Worm (Caenorhabditis elegans): Measurements from ENCODE around the gene rpn-9.

DNA sequence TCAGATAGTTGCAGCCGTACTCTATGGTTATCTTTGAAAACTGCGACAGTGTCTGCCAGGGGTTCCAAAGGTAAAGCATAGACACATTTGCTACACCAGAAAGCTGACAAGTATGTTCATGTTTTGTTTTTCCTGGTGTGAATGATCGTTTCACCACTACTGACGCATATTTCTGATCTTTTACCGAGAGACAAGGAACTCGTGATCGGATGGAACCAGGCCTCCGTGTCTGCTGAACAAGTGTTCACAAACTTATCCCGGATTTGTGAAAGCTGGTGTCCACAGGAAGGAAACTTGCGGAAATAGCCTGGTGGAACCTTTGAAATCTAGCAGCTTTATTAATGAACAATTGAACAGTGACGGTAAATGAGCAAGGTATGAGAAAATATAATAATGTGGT, 21.0 kb upstream of the rpn-9 start:
- TF ChIP-seq ttx-3 (tag; optimal IDR thresholded peaks at IDR 0.05) (no peak), ceh-48 (tag; optimal IDR thresholded peaks at IDR 0.05) (no peak), nhr-11 (tag; optimal IDR thresholded peaks at IDR 0.05) (no peak), ama-1 (optimal IDR thresholded peaks at IDR 0.05) (no peak), fkh-10 (GFP tag; optimal IDR thresholded peaks at IDR 0.05) (no peak), C38D4.7 (GFP tag; optimal IDR thresholded peaks at IDR 0.05) (no peak), ceh-19 (GFP tag; optimal IDR thresholded peaks at IDR 0.05) (no peak), K09A11.1 (tag; optimal IDR thresholded peaks at IDR 0.05; ENCODE audit: insufficient read depth) (no peak), ceh-9 (tag; optimal IDR thresholded peaks at IDR 0.05) (no peak), pqm-1 (tag; optimal IDR thresholded peaks at IDR 0.05) (no peak), Y22D7AL.16 (tag; optimal IDR thresholded peaks at IDR 0.05) (no peak), pag-3 (tag; optimal IDR thresholded peaks at IDR 0.05; ENCODE audit: borderline replicate concordance) (no peak)
